Worm (Caenorhabditis elegans) whole organism, mixed stage, embryonic: ENCODE results near the gene col-161.

ENCODE experiments used
- M03D4.4 ChIP-seq: sonication (generic microtip); optimal IDR thresholded peaks from 2 replicates; lab custom pipeline; 2017; ENCODE audit warnings: mild to moderate bottlenecking, missing genetic modification characterization, missing compliant biosample characterization
- bed-3 ChIP-seq: fragments of 200-800 bp; sonication (Bioruptor generic); optimal IDR thresholded peaks from 3 replicates; lab custom pipeline; 2018; ENCODE audit warnings: mild to moderate bottlenecking, missing genetic modification characterization, moderate library complexity, missing compliant biosample characterization
- blmp-1 ChIP-seq: fragments of 150-350 bp; optimal IDR thresholded peaks from 2 replicates; lab custom pipeline; 2014; ENCODE audit warnings: missing biosample characterization, missing genetic modification characterization
- ces-1 ChIP-seq: fragments of 150-350 bp; optimal IDR thresholded peaks from 2 replicates; lab custom pipeline; 2014; ENCODE audit warnings: missing biosample characterization, missing genetic modification reagents, missing genetic modification characterization
- mab-5 ChIP-seq: fragments of 150-350 bp; optimal IDR thresholded peaks from 2 replicates; lab custom pipeline; 2014; ENCODE audit warnings: missing biosample characterization, missing genetic modification characterization
- nhr-237 ChIP-seq: fragments of 150-350 bp; optimal IDR thresholded peaks from 2 replicates; lab custom pipeline; 2014; ENCODE audit warnings: missing biosample characterization, missing genetic modification characterization
- nhr-28 ChIP-seq: fragments of 150-350 bp; optimal IDR thresholded peaks from 2 replicates; lab custom pipeline; 2014; ENCODE audit warnings: missing biosample characterization, missing genetic modification characterization
- snpc-4 ChIP-seq: fragments of 150-350 bp; optimal IDR thresholded peaks from 2 replicates; lab custom pipeline; 2014; ENCODE audit warnings: missing biosample characterization, missing genetic modification characterization
- sptf-1 ChIP-seq: sonication (generic microtip); optimal IDR thresholded peaks from 2 replicates; lab custom pipeline; 2017; ENCODE audit warnings: mild to moderate bottlenecking, missing genetic modification characterization, moderate library complexity, missing compliant biosample characterization
- unc-62 ChIP-seq: fragments of 150-350 bp; optimal IDR thresholded peaks from 2 replicates; lab custom pipeline; 2014; ENCODE audit warnings: missing biosample characterization, missing genetic modification reagents, missing genetic modification characterization

- no peak for TF ChIP-seq M03D4.4 (tag; lab: Kevin White, UChicago)
- TF ChIP-seq unc-62 (GFP tag; lab: Kevin White, UChicago): no peak
- TF ChIP-seq nhr-28 (tag; lab: Kevin White, UChicago): no peak
- no peak for TF ChIP-seq mab-5 (tag; lab: Kevin White, UChicago)
- no peak for TF ChIP-seq blmp-1 (tag; lab: Kevin White, UChicago)
- no peak for TF ChIP-seq sptf-1 (tag; lab: Kevin White, UChicago)
- TF ChIP-seq bed-3 (GFP tag; lab: Kevin White, UChicago): no peak
- TF ChIP-seq snpc-4 (tag; lab: Kevin White, UChicago): no peak
- no peak for TF ChIP-seq nhr-237
- TF ChIP-seq ces-1 (GFP tag; lab: Kevin White, UChicago): no peak
Observed at ce11 chrV:13358823-13359592, 41.2 kb upstream of the col-161 start, which contains the start of gene F32H5.3.
